Worm (Caenorhabditis elegans): ENCODE results near the gene K02A2.5.

DNA sequence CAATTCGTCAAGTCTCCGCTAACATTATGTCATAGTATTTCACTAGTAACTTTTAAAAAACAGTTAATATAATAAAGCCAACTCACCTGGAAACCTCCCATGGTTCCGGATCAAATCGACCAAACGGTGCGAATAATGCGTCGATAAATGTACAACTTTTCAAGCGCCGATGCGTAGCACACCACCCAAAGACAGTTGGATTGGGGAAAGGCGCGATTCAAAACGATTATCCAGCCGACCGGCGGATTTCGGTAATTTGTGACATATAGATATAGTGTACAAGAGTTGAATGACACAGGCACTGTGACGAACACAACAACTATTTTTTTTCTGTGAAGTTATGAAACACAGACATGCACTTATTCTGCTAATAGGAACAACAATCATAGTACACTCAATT is 22.4 kb upstream of the K02A2.5 start, which contains the start of gene kcc-3:
- TF ChIP-seq dao-5 (tag; optimal IDR thresholded peaks at IDR 0.05) (no peak), him-1 (tag; optimal IDR thresholded peaks at IDR 0.05) (no peak)

Data from whole organism, L4/young adult.